Worm (Caenorhabditis elegans): Measurements from ENCODE around the gene atgp-2.

DNA sequence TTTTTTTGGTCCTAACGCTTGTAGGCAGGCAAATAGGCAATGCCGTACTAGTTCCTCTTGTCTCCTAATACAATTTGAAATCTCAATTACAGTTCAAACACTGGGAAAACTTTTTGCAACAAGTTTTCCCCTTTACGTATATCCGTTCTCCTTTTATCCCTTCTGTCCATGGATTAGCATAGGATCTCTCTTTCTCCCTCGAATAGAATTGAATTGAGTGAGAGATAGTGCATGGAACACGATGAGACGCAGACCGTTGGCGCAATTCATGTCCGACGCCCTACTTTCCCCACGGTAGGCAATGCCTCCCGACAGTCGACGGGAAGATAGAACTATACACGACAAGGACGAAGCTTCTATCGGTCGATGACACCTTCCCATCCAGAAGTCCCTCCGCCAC lies 34.3 kb upstream of the atgp-2 start, which contains the start of gene hhat-1:
- no peak for TF ChIP-seq elt-2 (tag; optimal IDR thresholded peaks at IDR 0.05)
- TF ChIP-seq mdl-1 (tag; optimal IDR thresholded peaks at IDR 0.05), result no peak
- TF ChIP-seq egl-13 (tag; optimal IDR thresholded peaks at IDR 0.05), result no peak
- TF ChIP-seq ceh-82 (tag; optimal IDR thresholded peaks at IDR 0.05), result no peak
- no peak for TF ChIP-seq nhr-12 (tag; optimal IDR thresholded peaks at IDR 0.05)
- TF ChIP-seq egl-27 (tag; optimal IDR thresholded peaks at IDR 0.05), result no peak
